Fruit fly (Drosophila melanogaster) whole organism, wandering third instar larva: ENCODE measurements around the gene Atg3.
A peak's percentile ranks its signal among the peaks of the same experiment; 100 is the strongest.

Source experiments
- Abd-B ChIP-seq: fragments of >200 bp; optimal IDR thresholded peaks from 2 replicates; lab custom pipeline; 2017; ENCODE audit warnings: missing biosample characterization, missing genetic modification characterization
- CG32264 ChIP-seq: fragments of 200-800 bp; sonication (Bioruptor generic); optimal IDR thresholded peaks from 2 replicates; lab custom pipeline; 2016; ENCODE audit warnings: missing biosample characterization, missing genetic modification characterization
- CG9705 ChIP-seq: fragments of 200-800 bp; sonication (Bioruptor generic); optimal IDR thresholded peaks from 2 replicates; lab custom pipeline; 2018; ENCODE audit warnings: missing biosample characterization, mild to moderate bottlenecking, missing genetic modification characterization
- CrebA ChIP-seq: fragments of 200-800 bp; sonication (Bioruptor generic); optimal IDR thresholded peaks from 2 replicates; lab custom pipeline; 2016; ENCODE audit warnings: missing biosample characterization, mild to moderate bottlenecking, missing genetic modification characterization, borderline replicate concordance
- Dfd ChIP-seq: fragments of >200 bp; optimal IDR thresholded peaks from 2 replicates; lab custom pipeline; 2017; ENCODE audit warnings: missing biosample characterization, missing genetic modification characterization
- Dif ChIP-seq: fragments of 200-275, 200-300 bp; sonication (Bioruptor generic); optimal IDR thresholded peaks from 2 replicates; lab custom pipeline; 2018; ENCODE audit warnings: missing biosample characterization, missing genetic modification characterization; ENCODE audit not compliant: partially characterized antibody
- Hr78 ChIP-seq: fragments of >200 bp; optimal IDR thresholded peaks from 2 replicates; lab custom pipeline; 2017; ENCODE audit warnings: missing biosample characterization, missing genetic modification characterization
- Hr83 ChIP-seq: fragments of 200-300 bp; sonication (Bioruptor generic); optimal IDR thresholded peaks from 2 replicates; lab custom pipeline; 2016; ENCODE audit warnings: missing biosample characterization, mild to moderate bottlenecking, missing genetic modification characterization, moderate library complexity; ENCODE audit not compliant: poor library complexity, severe bottlenecking
- Jra ChIP-seq: sonication (Bioruptor generic); optimal IDR thresholded peaks from 2 replicates; lab custom pipeline; 2016; ENCODE audit warnings: missing biosample characterization, missing genetic modification characterization
- Myc ChIP-seq: fragments of >200 bp; optimal IDR thresholded peaks from 2 replicates; lab custom pipeline; 2017
- N ChIP-seq: fragments of >200 bp; optimal IDR thresholded peaks from 2 replicates; lab custom pipeline; 2018; ENCODE audit warnings: missing biosample characterization, missing external identifiers, missing genetic modification characterization
- OdsH ChIP-seq: fragments of 200-800 bp; sonication (Bioruptor generic); optimal IDR thresholded peaks from 2 replicates; lab custom pipeline; 2016; ENCODE audit warnings: missing biosample characterization, mild to moderate bottlenecking, missing genetic modification characterization
- Rel ChIP-seq, 2 experiments: fragments of 200-800 bp; sonication (Bioruptor generic) in 1 of 2; optimal IDR thresholded peaks; 2 replicates in 1 of 2; 3 replicates in 1 of 2; lab custom pipeline; 2016 to 2019; ENCODE audit warnings: mild to moderate bottlenecking in 2 of 2, missing biosample characterization in 2 of 2, missing genetic modification characterization in 2 of 2, moderate library complexity in 1 of 2
- Sp1 ChIP-seq: fragments of 200-800 bp; sonication (Bioruptor generic); optimal IDR thresholded peaks from 3 replicates; lab custom pipeline; 2019; ENCODE audit warnings: missing biosample characterization, mild to moderate bottlenecking, missing genetic modification characterization, moderate library complexity
- Vsx2 ChIP-seq: fragments of 200-300, 225-300 bp; sonication (Bioruptor generic); optimal IDR thresholded peaks from 2 replicates; lab custom pipeline; 2018; ENCODE audit warnings: missing biosample characterization, missing genetic modification characterization; ENCODE audit not compliant: partially characterized antibody
- br ChIP-seq: fragments of 200-800 bp; sonication (Bioruptor generic); optimal IDR thresholded peaks from 2 replicates; lab custom pipeline; 2016; ENCODE audit warnings: missing biosample characterization, missing genetic modification characterization
- brk ChIP-seq: fragments of 200-800 bp; sonication (Bioruptor generic); optimal IDR thresholded peaks from 2 replicates; lab custom pipeline; 2016; ENCODE audit warnings: missing biosample characterization, mild to moderate bottlenecking, missing genetic modification characterization
- dl ChIP-seq, 2 experiments: fragments of 175-275, 200-275 bp in 1 of 2; fragments of 200-275 bp in 1 of 2; sonication (Bioruptor generic); optimal IDR thresholded peaks; lab custom pipeline; 2018; ENCODE audit warnings: mild to moderate bottlenecking in 2 of 2, missing biosample characterization in 2 of 2, missing genetic modification characterization in 2 of 2, moderate library complexity in 2 of 2; ENCODE audit not compliant: partially characterized antibody in 2 of 2, insufficient read depth in 1 of 2
- dmrt93B ChIP-seq: fragments of 200-800 bp; sonication (Bioruptor generic); optimal IDR thresholded peaks from 2 replicates; lab custom pipeline; 2018; ENCODE audit warnings: missing biosample characterization, mild to moderate bottlenecking, missing genetic modification characterization
- dsf ChIP-seq: sonication (Bioruptor generic); optimal IDR thresholded peaks from 2 replicates; lab custom pipeline; 2016; ENCODE audit warnings: missing biosample characterization, missing genetic modification characterization, borderline replicate concordance
- ey ChIP-seq: fragments of 200-800 bp; sonication (Bioruptor generic); optimal IDR thresholded peaks from 2 replicates; lab custom pipeline; 2016; ENCODE audit warnings: missing biosample characterization, missing genetic modification characterization
- foxo ChIP-seq, 2 experiments: fragments of 200-800 bp; sonication (Bioruptor generic); optimal IDR thresholded peaks; 2 replicates in 1 of 2; 3 replicates in 1 of 2; lab custom pipeline; 2016 to 2017; ENCODE audit warnings: missing biosample characterization in 2 of 2, missing genetic modification characterization in 2 of 2
- fru ChIP-seq: fragments of 200-800 bp; sonication (Bioruptor generic); optimal IDR thresholded peaks from 3 replicates; lab custom pipeline; 2016; ENCODE audit warnings: missing biosample characterization, mild to moderate bottlenecking, missing genetic modification characterization
- h ChIP-seq: fragments of 200-800 bp; sonication (Bioruptor generic); optimal IDR thresholded peaks from 3 replicates; lab custom pipeline; 2016; ENCODE audit warnings: missing biosample characterization, mild to moderate bottlenecking, missing genetic modification characterization
- lola ChIP-seq: fragments of >200 bp; optimal IDR thresholded peaks from 2 replicates; lab custom pipeline; 2017; ENCODE audit warnings: missing biosample characterization, missing genetic modification characterization
- pan ChIP-seq: fragments of >200 bp; optimal IDR thresholded peaks from 2 replicates; lab custom pipeline; 2017
- psq ChIP-seq: fragments of 200-800 bp; sonication (Bioruptor generic); optimal IDR thresholded peaks from 3 replicates; lab custom pipeline; 2017; ENCODE audit warnings: missing biosample characterization, mild to moderate bottlenecking, missing genetic modification characterization, moderate library complexity
- rgr ChIP-seq: fragments of 200-800 bp; sonication (Bioruptor generic); optimal IDR thresholded peaks from 3 replicates; lab custom pipeline; 2016; ENCODE audit warnings: missing biosample characterization, mild to moderate bottlenecking, missing genetic modification characterization
- sage ChIP-seq: fragments of 200-800 bp; sonication (Bioruptor generic); optimal IDR thresholded peaks from 2 replicates; lab custom pipeline; 2016; ENCODE audit warnings: missing biosample characterization, mild to moderate bottlenecking, missing genetic modification characterization
- sv ChIP-seq: fragments of 200-800 bp; sonication (Bioruptor generic); optimal IDR thresholded peaks from 3 replicates; lab custom pipeline; 2016; ENCODE audit warnings: missing biosample characterization, missing genetic modification characterization
- tai ChIP-seq: sonication (Bioruptor generic); optimal IDR thresholded peaks from 2 replicates; lab custom pipeline; 2016; ENCODE audit warnings: missing biosample characterization, missing genetic modification characterization
- usp ChIP-seq: fragments of >200 bp; optimal IDR thresholded peaks from 2 replicates; lab custom pipeline; 2017; ENCODE audit warnings: missing biosample characterization, missing genetic modification characterization
- woc ChIP-seq: sonication (Bioruptor generic); optimal IDR thresholded peaks from 2 replicates; lab custom pipeline; 2016; ENCODE audit warnings: missing biosample characterization, mild to moderate bottlenecking, missing genetic modification characterization

Atg3 gene

DNA sequence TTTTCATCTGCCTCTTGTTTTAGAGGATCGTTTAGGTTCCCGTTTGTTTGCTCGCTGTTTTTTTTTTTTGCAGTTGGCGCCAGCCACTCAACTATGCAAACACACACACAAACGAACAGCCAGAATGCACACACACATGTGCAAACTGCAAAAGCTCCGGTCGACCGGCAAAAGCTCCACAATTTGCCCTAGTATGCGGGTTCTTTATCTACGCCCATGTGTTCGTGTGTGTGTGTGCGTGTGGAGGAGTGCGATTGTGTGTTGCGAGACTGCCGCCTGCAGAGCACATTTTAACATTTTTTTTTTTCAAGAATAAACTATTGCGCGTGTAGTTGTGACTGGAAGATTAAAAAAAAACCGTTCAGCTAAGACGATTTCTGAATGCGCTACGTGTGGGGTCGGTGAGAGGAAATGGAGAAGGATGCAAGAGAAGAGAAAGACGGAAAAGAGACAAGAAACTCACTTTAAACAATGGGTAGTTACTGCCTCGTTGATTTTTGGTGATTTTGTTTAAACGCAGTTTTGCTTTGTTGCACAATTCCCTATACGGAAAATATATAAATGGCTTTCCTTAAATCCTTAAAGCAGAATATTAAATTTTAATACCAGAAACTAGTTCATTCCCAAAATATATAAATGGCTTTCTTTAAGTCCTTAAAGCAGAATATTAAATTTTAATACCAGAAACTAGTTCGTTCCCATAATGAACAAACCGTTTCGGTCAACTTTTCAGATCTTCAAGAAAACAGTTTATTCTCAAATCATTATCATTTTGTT, 42.9 kb downstream of the Atg3 start:
- TF ChIP-seq CG32264 (GFP tag; lab: Kevin White, UChicago) (no peak), usp (GFP tag; lab: Kevin White, UChicago) (no peak), brk (GFP tag; lab: Kevin White, UChicago) (no peak), rgr (GFP tag; lab: Kevin White, UChicago) (no peak), ey (GFP tag; lab: Kevin White, UChicago) (no peak), dsf (GFP tag; lab: Kevin White, UChicago) (no peak), h (peak; percentile 24), pan (lab: Kevin White, UChicago) (no peak), psq (GFP tag; lab: Kevin White, UChicago) (peak; percentile 5), Abd-B (no peak), CrebA (GFP tag; lab: Kevin White, UChicago) (peak; percentile 15)

- TF ChIP-seq dl (GFP tag; optimal IDR thresholded peaks at IDR 0.05; lab: Kevin White, UChicago; ENCODE audit: insufficient read depth in 1 of 2, partially characterized antibody in 2 of 2) (no peak), OdsH (GFP tag; lab: Kevin White, UChicago) (no peak), Sp1 (GFP tag; lab: Kevin White, UChicago) (no peak), lola (GFP tag; lab: Kevin White, UChicago) (no peak)
Measured at dm6 chr3L:18792009-18792339, 43.5 kb downstream of the Atg3 start.

dm6 chr3L:18792834-18793233, 44.3 kb downstream of the Atg3 start:
- TF ChIP-seq Hr83 (GFP tag; lab: Kevin White, UChicago) (no peak), Vsx2 (GFP tag; lab: Kevin White, UChicago) (no peak), Sp1 (GFP tag; lab: Kevin White, UChicago) (no peak), br (GFP tag; lab: Kevin White, UChicago) (no peak), h (no peak)

DNA sequence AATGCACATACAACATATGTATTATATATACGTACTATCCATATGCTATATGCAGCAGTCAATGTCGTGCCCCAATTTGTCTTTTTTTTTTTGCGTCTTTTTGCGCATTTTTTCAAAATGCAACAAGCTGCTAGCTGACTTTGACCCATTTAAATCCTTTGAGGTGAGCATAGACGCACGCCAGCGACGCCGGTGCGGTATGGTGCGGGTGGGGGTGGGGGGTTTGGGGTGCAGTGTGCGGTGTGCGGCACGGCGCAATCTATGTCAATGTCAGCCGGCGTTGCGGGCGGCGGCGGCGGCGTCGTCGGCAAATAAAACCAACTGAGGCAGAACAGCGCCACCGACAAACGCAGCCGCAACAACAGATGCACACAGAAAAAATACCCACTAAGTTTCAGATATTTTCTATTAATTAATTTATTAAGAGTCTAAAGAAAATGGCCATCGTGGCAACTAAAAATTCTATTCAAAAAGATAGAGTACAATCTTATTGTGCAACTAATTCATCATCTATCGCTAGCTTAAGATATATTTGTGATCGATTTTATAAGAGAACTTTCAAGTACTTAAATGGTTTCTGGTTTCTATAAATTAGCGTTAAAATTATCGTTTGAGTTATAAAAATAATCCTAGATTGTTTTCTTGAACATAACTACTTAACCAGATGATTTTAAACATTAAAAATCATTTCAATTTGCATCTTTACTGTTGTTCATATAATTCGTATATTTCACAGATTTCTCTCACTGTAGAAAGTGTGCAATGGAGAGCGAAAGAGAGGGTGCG, 46.8 kb downstream of the Atg3 start:
- no peak for TF ChIP-seq dsf (GFP tag; lab: Kevin White, UChicago)
- TF ChIP-seq OdsH (GFP tag; lab: Kevin White, UChicago), result no peak
- TF ChIP-seq CG32264 (GFP tag; lab: Kevin White, UChicago), result no peak
- no peak for TF ChIP-seq foxo (GFP tag; optimal IDR thresholded peaks at IDR 0.05; lab: Kevin White, UChicago)
- no peak for TF ChIP-seq fru (GFP tag; lab: Kevin White, UChicago)
- TF ChIP-seq Vsx2 (GFP tag; lab: Kevin White, UChicago), result no peak
- TF ChIP-seq Jra (GFP tag; lab: Kevin White, UChicago), result no peak
- no peak for TF ChIP-seq Myc (lab: Kevin White, UChicago)
- TF ChIP-seq dl (GFP tag; optimal IDR thresholded peaks at IDR 0.05; lab: Kevin White, UChicago; ENCODE audit: insufficient read depth in 1 of 2, partially characterized antibody in 2 of 2), result no peak
- no peak for TF ChIP-seq Hr83 (GFP tag; lab: Kevin White, UChicago)
- TF ChIP-seq CrebA (GFP tag; lab: Kevin White, UChicago), result no peak
- TF ChIP-seq h, result no peak
- TF ChIP-seq Hr78 (GFP tag; lab: Kevin White, UChicago), result no peak
- no peak for TF ChIP-seq dmrt93B (GFP tag; lab: Kevin White, UChicago)
- no peak for TF ChIP-seq pan (lab: Kevin White, UChicago)
- no peak for TF ChIP-seq brk (GFP tag; lab: Kevin White, UChicago)
- TF ChIP-seq tai (GFP tag; lab: Kevin White, UChicago), result no peak
- TF ChIP-seq rgr (GFP tag; lab: Kevin White, UChicago), result no peak

DNA sequence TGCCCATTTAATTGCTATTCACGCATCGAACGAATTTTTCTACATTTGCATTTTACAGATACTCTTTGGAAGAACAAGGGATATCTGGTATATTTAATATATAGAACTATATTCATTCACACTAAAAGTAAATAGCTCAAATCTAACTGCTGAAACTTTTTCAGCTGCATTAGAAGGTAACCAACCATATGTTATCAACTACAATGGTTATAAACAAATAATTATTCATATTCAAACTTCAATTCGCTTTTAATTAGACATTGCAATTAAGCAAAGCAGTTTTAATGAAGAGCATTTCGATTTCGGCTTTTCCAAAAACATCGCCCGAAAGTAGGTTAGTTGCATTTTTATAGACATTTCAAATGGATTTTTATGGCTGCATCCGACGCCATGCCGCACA, 47.9 kb downstream of the Atg3 start:
- TF ChIP-seq Rel (GFP tag; optimal IDR thresholded peaks at IDR 0.05; lab: Kevin White, UChicago) (no peak), Rel (tag; optimal IDR thresholded peaks at IDR 0.05; lab: Kevin White, UChicago) (no peak), Dfd (GFP tag; lab: Kevin White, UChicago) (no peak), br (GFP tag; lab: Kevin White, UChicago) (no peak), dl (GFP tag; optimal IDR thresholded peaks at IDR 0.05; lab: Kevin White, UChicago; ENCODE audit: insufficient read depth in 1 of 2, partially characterized antibody in 2 of 2) (no peak), usp (GFP tag; lab: Kevin White, UChicago) (no peak), Dif (GFP tag; lab: Kevin White, UChicago) (no peak), pan (lab: Kevin White, UChicago) (no peak), woc (GFP tag; lab: Kevin White, UChicago) (no peak), sage (GFP tag; lab: Kevin White, UChicago) (no peak), foxo (GFP tag; optimal IDR thresholded peaks at IDR 0.05; lab: Kevin White, UChicago) (no peak), Vsx2 (GFP tag; lab: Kevin White, UChicago) (no peak), rgr (GFP tag; lab: Kevin White, UChicago) (no peak), CG9705 (GFP tag; lab: Kevin White, UChicago) (no peak), N (GFP tag; lab: Kevin White, UChicago) (no peak), Myc (lab: Kevin White, UChicago) (no peak), tai (GFP tag; lab: Kevin White, UChicago) (no peak), sv (GFP tag; lab: Kevin White, UChicago) (no peak), CG32264 (GFP tag; lab: Kevin White, UChicago) (no peak)
